Fruit fly (Drosophila melanogaster) whole organism, embryonic: ENCODE data around the gene AsnRS.
A peak's percentile ranks its signal among the peaks of the same experiment; 100 is the strongest.

Experiments used
- Ada2b ChIP-seq: fragments of 200-800 bp; sonication (Bioruptor generic); IDR thresholded peaks from 2 replicates; pipeline ENCODE4 v1.3.6; 2022; ENCODE audit warnings: missing biosample characterization, missing genetic modification characterization
- Atf-2 ChIP-seq: fragments of 200-800 bp; sonication (Bioruptor generic); optimal IDR thresholded peaks from 2 replicates; lab custom pipeline; 2016; ENCODE audit warnings: missing biosample characterization, missing genetic modification characterization
- CG10209 ChIP-seq: fragments of 200-800 bp; sonication (Bioruptor generic); optimal IDR thresholded peaks from 3 replicates; lab custom pipeline; 2017; ENCODE audit warnings: missing biosample characterization, mild to moderate bottlenecking, missing genetic modification characterization, missing genetic modification reagents
- CG10321 ChIP-seq: fragments of 200-800 bp; sonication (Bioruptor generic); IDR thresholded peaks from 2 replicates; pipeline ENCODE4 v1.3.6; 2022; ENCODE audit warnings: missing biosample characterization, missing genetic modification characterization
- CG11456 ChIP-seq: fragments of 200-800 bp; sonication (Bioruptor generic); IDR thresholded peaks from 3 replicates; pipeline ENCODE4 v1.3.6; 2022; ENCODE audit warnings: missing biosample characterization, missing genetic modification characterization
- CG11504 ChIP-seq: fragments of 200-800 bp; sonication (Bioruptor generic); optimal IDR thresholded peaks from 3 replicates; lab custom pipeline; 2019; ENCODE audit warnings: missing biosample characterization, mild to moderate bottlenecking, missing genetic modification characterization, moderate library complexity
- CG11695 ChIP-seq: fragments of 200-800 bp; sonication (Bioruptor generic); IDR thresholded peaks from 3 replicates; pipeline ENCODE4 v1.3.6; 2022; ENCODE audit warnings: missing biosample characterization, missing genetic modification characterization
- CG12942 ChIP-seq: fragments of 200-800 bp; sonication (Bioruptor generic); optimal IDR thresholded peaks from 3 replicates; lab custom pipeline; 2016; ENCODE audit warnings: missing biosample characterization, missing genetic modification characterization
- CG13287 ChIP-seq: fragments of 200-800 bp; sonication (Bioruptor generic); IDR thresholded peaks from 2 replicates; pipeline ENCODE4 v1.3.6; 2022; ENCODE audit warnings: missing biosample characterization, missing genetic modification characterization; ENCODE audit not compliant: partially characterized antibody
- CG14667 ChIP-seq: fragments of 200-800 bp; sonication (Bioruptor generic); IDR thresholded peaks from 2 replicates; pipeline ENCODE4 v1.3.6; 2022; ENCODE audit warnings: missing biosample characterization, missing genetic modification characterization
- CG15073 ChIP-seq: fragments of 200-800 bp; sonication (Bioruptor generic); optimal IDR thresholded peaks from 2 replicates; lab custom pipeline; 2016; ENCODE audit warnings: missing biosample characterization, missing genetic modification characterization
- CG15601 ChIP-seq: fragments of 200-800 bp; sonication (Bioruptor generic); optimal IDR thresholded peaks from 3 replicates; lab custom pipeline; 2019; ENCODE audit warnings: missing biosample characterization, mild to moderate bottlenecking, missing genetic modification characterization, moderate library complexity
- CG15696 ChIP-seq: fragments of 200-800 bp; sonication (Bioruptor generic); optimal IDR thresholded peaks from 2 replicates; lab custom pipeline; 2019; ENCODE audit warnings: missing biosample characterization, mild to moderate bottlenecking, missing genetic modification characterization, moderate library complexity
- CG1602 ChIP-seq: fragments of 200-800 bp; sonication (Bioruptor generic); optimal IDR thresholded peaks from 3 replicates; lab custom pipeline; 2016; ENCODE audit warnings: missing biosample characterization, missing genetic modification characterization
- CG16863 ChIP-seq: fragments of 200-800 bp; sonication (Bioruptor generic); optimal IDR thresholded peaks from 3 replicates; lab custom pipeline; 2016; ENCODE audit warnings: missing biosample characterization, missing genetic modification characterization
- CG18764 ChIP-seq: fragments of 200-800 bp; sonication (Bioruptor generic); optimal IDR thresholded peaks from 3 replicates; lab custom pipeline; 2016; ENCODE audit warnings: missing biosample characterization, missing genetic modification characterization
- CG30403 ChIP-seq: fragments of 200-800 bp; sonication (Bioruptor generic); optimal IDR thresholded peaks from 3 replicates; lab custom pipeline; 2016; ENCODE audit warnings: missing biosample characterization, missing genetic modification characterization
- CG30431 ChIP-seq: fragments of 200-800 bp; sonication (Bioruptor generic); optimal IDR thresholded peaks from 2 replicates; lab custom pipeline; 2017; ENCODE audit warnings: missing biosample characterization, missing genetic modification characterization
- CG4404 ChIP-seq: fragments of 200-800 bp; sonication (Bioruptor generic); IDR thresholded peaks from 2 replicates; pipeline ENCODE4 v1.3.6; 2022; ENCODE audit warnings: missing biosample characterization, missing genetic modification characterization
- CG5180 ChIP-seq: fragments of 200-800 bp; sonication (Bioruptor generic); optimal IDR thresholded peaks from 3 replicates; lab custom pipeline; 2017; ENCODE audit warnings: missing biosample characterization, missing genetic modification characterization, mild to moderate bottlenecking, moderate library complexity, missing genetic modification reagents
- CG8281 ChIP-seq: fragments of 200-800 bp; sonication (Bioruptor generic); optimal IDR thresholded peaks from 2 replicates; lab custom pipeline; 2018; ENCODE audit warnings: missing biosample characterization, mild to moderate bottlenecking, missing genetic modification characterization, moderate library complexity
- CG8765 ChIP-seq: fragments of 200-800 bp; sonication (Bioruptor generic); IDR thresholded peaks from 2 replicates; pipeline ENCODE4 v1.3.6; 2022; ENCODE audit warnings: missing biosample characterization, missing genetic modification characterization
- Chrac-16 ChIP-seq: fragments of 200-800 bp; sonication (Bioruptor generic); optimal IDR thresholded peaks from 3 replicates; lab custom pipeline; 2016; ENCODE audit warnings: missing biosample characterization, missing genetic modification characterization
- Ets65A ChIP-seq: fragments of 200-800 bp; sonication (Bioruptor generic); peaks from one replicate; lab custom pipeline; 2016; ENCODE audit warnings: missing biosample characterization, missing genetic modification characterization
- Fer2 ChIP-seq: fragments of 200-800 bp; sonication (Bioruptor generic); optimal IDR thresholded peaks from 2 replicates; lab custom pipeline; 2018; ENCODE audit warnings: missing biosample characterization, mild to moderate bottlenecking, missing genetic modification characterization, moderate library complexity
- Hmr ChIP-seq: fragments of 200-800 bp; sonication (Bioruptor generic); optimal IDR thresholded peaks from 3 replicates; lab custom pipeline; 2017; ENCODE audit warnings: mild to moderate bottlenecking, missing biosample characterization, missing genetic modification reagents, missing genetic modification characterization
- Hr78 ChIP-seq, 2 experiments: fragments of 200-800 bp in 1 of 2; fragments of >200 bp in 1 of 2; sonication (Bioruptor generic) in 1 of 2; optimal IDR thresholded peaks; 2 replicates each; lab custom pipeline; 2017 to 2019; ENCODE audit warnings: missing biosample characterization in 2 of 2, missing genetic modification characterization in 2 of 2, mild to moderate bottlenecking in 1 of 2, moderate library complexity in 1 of 2
- Jarid2 ChIP-seq: fragments of 200-800 bp; sonication (Bioruptor generic); optimal IDR thresholded peaks from 3 replicates; lab custom pipeline; 2017; ENCODE audit warnings: mild to moderate bottlenecking, missing biosample characterization, missing genetic modification reagents, missing genetic modification characterization
- NK7.1 ChIP-seq: fragments of 200-800 bp; sonication (Bioruptor generic); optimal IDR thresholded peaks from 3 replicates; lab custom pipeline; 2016; ENCODE audit warnings: missing biosample characterization, missing genetic modification characterization
- Neu2 ChIP-seq: fragments of 200-800 bp; sonication (Bioruptor generic); optimal IDR thresholded peaks from 3 replicates; lab custom pipeline; 2016; ENCODE audit warnings: missing biosample characterization, missing genetic modification characterization, borderline replicate concordance
- Stat92E ChIP-seq, 3 experiments: fragments of >200 bp in 2 of 3; fragments of 200-800 bp in 1 of 3; sonication (Bioruptor generic) in 1 of 3; optimal IDR thresholded peaks; 2 replicates each; lab custom pipeline; 2017 to 2019; ENCODE audit warnings: missing biosample characterization in 3 of 3, missing genetic modification characterization in 3 of 3, mild to moderate bottlenecking in 1 of 3, moderate library complexity in 1 of 3
- aop ChIP-seq: fragments of 200-800 bp; sonication (Bioruptor generic); IDR thresholded peaks from 2 replicates; pipeline ENCODE4 v1.3.6; 2022; ENCODE audit warnings: missing biosample characterization, missing genetic modification characterization
- br ChIP-seq: fragments of >200 bp; optimal IDR thresholded peaks from 2 replicates; lab custom pipeline; 2017
- cad ChIP-seq: fragments of >200 bp; optimal IDR thresholded peaks from 2 replicates; lab custom pipeline; 2017; ENCODE audit warnings: missing biosample characterization, missing genetic modification characterization
- danr ChIP-seq: fragments of 200-800 bp; sonication (Bioruptor generic); IDR thresholded peaks from 2 replicates; pipeline ENCODE4 v1.3.6; 2022; ENCODE audit warnings: missing biosample characterization, missing genetic modification characterization
- dmrt11E ChIP-seq: fragments of 200-800 bp; sonication (Bioruptor generic); optimal IDR thresholded peaks from 3 replicates; lab custom pipeline; 2018; ENCODE audit warnings: missing biosample characterization, mild to moderate bottlenecking, missing genetic modification characterization, moderate library complexity
- fd64A ChIP-seq: fragments of 200-800 bp; sonication (Bioruptor generic); optimal IDR thresholded peaks from 3 replicates; lab custom pipeline; 2018; ENCODE audit warnings: missing biosample characterization, mild to moderate bottlenecking, missing genetic modification characterization
- ftz-f1 ChIP-seq: fragments of 200-800 bp; sonication (Bioruptor generic); optimal IDR thresholded peaks from 2 replicates; lab custom pipeline; 2016; ENCODE audit warnings: missing biosample characterization, missing genetic modification characterization
- gfzf ChIP-seq: fragments of 200-800 bp; sonication (Bioruptor generic); optimal IDR thresholded peaks from 2 replicates; lab custom pipeline; 2016; ENCODE audit warnings: missing biosample characterization, mild to moderate bottlenecking, missing genetic modification characterization, moderate library complexity
- insv ChIP-seq, 2 experiments: fragments of 200-800 bp; sonication (Bioruptor generic); optimal IDR thresholded peaks; 3 replicates each; lab custom pipeline; 2016 to 2018; ENCODE audit warnings: missing biosample characterization in 2 of 2, missing genetic modification characterization in 2 of 2
- jumu ChIP-seq: fragments of 200-800 bp; sonication (Bioruptor generic); optimal IDR thresholded peaks from 3 replicates; lab custom pipeline; 2016; ENCODE audit warnings: missing biosample characterization, missing genetic modification characterization
- mld ChIP-seq: fragments of 200-800 bp; sonication (Bioruptor generic); IDR thresholded peaks from 3 replicates; pipeline ENCODE4 v1.3.6; 2022; ENCODE audit warnings: missing biosample characterization, missing genetic modification characterization; ENCODE audit not compliant: partially characterized antibody
- pros ChIP-seq: fragments of 200-800 bp; sonication (Bioruptor generic); optimal IDR thresholded peaks from 3 replicates; lab custom pipeline; 2019; ENCODE audit warnings: missing biosample characterization, mild to moderate bottlenecking, missing genetic modification characterization, moderate library complexity
- so ChIP-seq: fragments of 200-800 bp; sonication (Bioruptor generic); IDR thresholded peaks from 3 replicates; pipeline ENCODE4 v1.3.6; 2022; ENCODE audit warnings: missing biosample characterization, missing genetic modification characterization
- tap ChIP-seq: fragments of 200-800 bp; optimal IDR thresholded peaks from 3 replicates; lab custom pipeline; 2019; ENCODE audit warnings: missing biosample characterization, mild to moderate bottlenecking, missing genetic modification characterization, moderate library complexity
- tna ChIP-seq: fragments of 200-800 bp; sonication (Bioruptor generic); IDR thresholded peaks from 2 replicates; pipeline ENCODE4 v1.3.6; 2022; ENCODE audit warnings: missing biosample characterization, missing genetic modification characterization; ENCODE audit not compliant: partially characterized antibody
- trem ChIP-seq: fragments of 200-800 bp; optimal IDR thresholded peaks from 3 replicates; lab custom pipeline; 2019; ENCODE audit warnings: missing biosample characterization, mild to moderate bottlenecking, missing genetic modification characterization, moderate library complexity
- ttk ChIP-seq: fragments of 200-800 bp; sonication (Bioruptor generic); IDR thresholded peaks from 2 replicates; pipeline ENCODE4 v2.1.2; 2022; ENCODE audit warnings: missing biosample characterization, missing genetic modification characterization

AsnRS gene

dm6 chr2L:19164933-19165813, 33.4 kb upstream of the AsnRS start (continued):
- peak; percentile 91 for TF ChIP-seq CG15696
- peak; percentile 88 for TF ChIP-seq CG8281
- TF ChIP-seq CG18764 (GFP tag; lab: Kevin White, UChicago) = peak; percentile 96
- TF ChIP-seq Atf-2 (GFP tag; lab: Kevin White, UChicago) = peak; percentile 92
- TF ChIP-seq ttk (GFP tag; lab: Robert Waterston, UW) = peak; percentile 97
- peak; percentile 97 for TF ChIP-seq tap (tag; lab: Kevin White, UChicago)
- TF ChIP-seq Ada2b = peak; percentile 98
- TF ChIP-seq CG11456 (GFP tag; lab: Robert Waterston, UW) = peak; percentile 95
- peak; percentile 89 for TF ChIP-seq CG5180 (GFP tag; lab: Kevin White, UChicago)
- peak; percentile 30 to 57 for TF ChIP-seq insv (GFP tag; optimal IDR thresholded peaks at IDR 0.05; lab: Kevin White, UChicago)
- TF ChIP-seq jumu (GFP tag; lab: Kevin White, UChicago) = peak; percentile 94
- no peak for TF ChIP-seq cad (GFP tag; lab: Kevin White, UChicago)
- peak; percentile 7; the same call in 1 of the 2 replicates for TF ChIP-seq CG13287
- TF ChIP-seq pros = peak; percentile 57
- TF ChIP-seq CG15601 = peak; percentile 97
- TF ChIP-seq dmrt11E (tag; lab: Kevin White, UChicago) = peak; percentile 89
- peak; percentile 92 for TF ChIP-seq CG8765 (GFP tag; lab: Robert Waterston, UW)
- peak; percentile 97 for TF ChIP-seq CG1602
- TF ChIP-seq Stat92E (GFP tag; optimal IDR thresholded peaks at IDR 0.05; lab: Kevin White, UChicago) = peak in 1 of 3 experiments; percentile 92
- peak; percentile 96 for TF ChIP-seq CG11504 (tag; lab: Kevin White, UChicago)
- peak; percentile 95 for TF ChIP-seq trem (tag; lab: Kevin White, UChicago)
- peak; percentile 96 for TF ChIP-seq CG12942 (GFP tag; lab: Kevin White, UChicago)
- TF ChIP-seq so = peak; percentile 97
- peak; percentile 89 for TF ChIP-seq fd64A (GFP tag; lab: Kevin White, UChicago)
- TF ChIP-seq Jarid2 = peak; percentile 82
- peak; percentile 90 for TF ChIP-seq aop (GFP tag; lab: Robert Waterston, UW)
- TF ChIP-seq gfzf = peak; percentile 7
- TF ChIP-seq CG15073 = peak; percentile 82
- peak; percentile 97 for TF ChIP-seq Hmr (GFP tag; lab: Kevin White, UChicago)
- no peak for TF ChIP-seq mld (GFP tag; lab: Robert Waterston, UW)
- TF ChIP-seq NK7.1 (GFP tag; lab: Kevin White, UChicago) = peak; percentile 92
- no peak for TF ChIP-seq br (lab: Kevin White, UChicago)
- peak; percentile 98 for TF ChIP-seq CG11695
- peak; percentile 91 for TF ChIP-seq Fer2 (tag; lab: Kevin White, UChicago)
- peak in 1 of 2 experiments; percentile 91 for TF ChIP-seq Hr78 (GFP tag; optimal IDR thresholded peaks at IDR 0.05; lab: Kevin White, UChicago)
- peak; percentile 81 for TF ChIP-seq CG10321 (GFP tag; lab: Robert Waterston, UW)
- TF ChIP-seq CG4404 = peak; percentile 92
- TF ChIP-seq Neu2 (GFP tag; lab: Kevin White, UChicago) = peak; percentile 83
- TF ChIP-seq CG30403 (GFP tag; lab: Kevin White, UChicago) = peak; percentile 97
- peak; percentile 96 for TF ChIP-seq CG10209 (GFP tag; lab: Kevin White, UChicago)
- TF ChIP-seq ftz-f1 (GFP tag; lab: Kevin White, UChicago) = peak; percentile 56
- peak; percentile 97 for TF ChIP-seq CG14667 (GFP tag; lab: Robert Waterston, UW)
- TF ChIP-seq CG30431 (GFP tag; lab: Kevin White, UChicago) = peak; percentile 80
- TF ChIP-seq tna (GFP tag; lab: Robert Waterston, UW) = 0 out of 2 replicates have a peak, but pooled peaks have one; percentile 23
- TF ChIP-seq Chrac-16 (GFP tag; lab: Kevin White, UChicago) = peak; percentile 95
- peak; percentile 94 for TF ChIP-seq CG16863 (GFP tag; lab: Kevin White, UChicago)
- TF ChIP-seq Ets65A (GFP tag; lab: Kevin White, UChicago) = peak; percentile 97
- TF ChIP-seq danr (GFP tag; lab: Robert Waterston, UW) = peak; percentile 94
